Worm (Caenorhabditis elegans) whole organism, young adult: ENCODE measurements around the gene nhr-41.

Source experiments
- Y67H2A.10 ChIP-seq: fragments of 200-800 bp; sonication (Bioruptor generic); conservative IDR thresholded peaks from 2 replicates; pipeline ENCODE4 v1.3.6; 2022; ENCODE audit warnings: missing genetic modification reagents, missing genetic modification characterization, missing compliant biosample characterization
- dpl-1 ChIP-seq: fragments of 150-350 bp; optimal IDR thresholded peaks from 2 replicates; lab custom pipeline; 2014; ENCODE audit warnings: missing biosample characterization, missing genetic modification reagents, missing genetic modification characterization
- hmg-1.2 ChIP-seq: fragments of 200-800 bp; sonication (Bioruptor generic); IDR thresholded peaks from 2 replicates; pipeline ENCODE4 v1.3.6; 2022; ENCODE audit warnings: missing genetic modification reagents, missing genetic modification characterization, missing compliant biosample characterization
- nhr-27 ChIP-seq: fragments of 200-800 bp; sonication (Bioruptor generic); optimal IDR thresholded peaks from 2 replicates; lab custom pipeline; 2018; ENCODE audit warnings: mild to moderate bottlenecking, missing genetic modification characterization, moderate library complexity, missing compliant biosample characterization
- nhr-80 ChIP-seq: sonication (generic microtip); optimal IDR thresholded peaks from 2 replicates; lab custom pipeline; 2016; ENCODE audit warnings: missing genetic modification characterization, missing compliant biosample characterization

- no peak for TF ChIP-seq nhr-27 (tag; lab: Kevin White, UChicago)
- TF ChIP-seq hmg-1.2: no peak
- TF ChIP-seq nhr-80: no peak
- no peak for TF ChIP-seq Y67H2A.10
- no peak for TF ChIP-seq dpl-1
Measured at ce11 chrIV:1365771-1366170, 20.2 kb upstream of the nhr-41 start.
